Worm (Caenorhabditis elegans): ENCODE results near the gene K07F5.7.

The K07F5.7 gene

DNA sequence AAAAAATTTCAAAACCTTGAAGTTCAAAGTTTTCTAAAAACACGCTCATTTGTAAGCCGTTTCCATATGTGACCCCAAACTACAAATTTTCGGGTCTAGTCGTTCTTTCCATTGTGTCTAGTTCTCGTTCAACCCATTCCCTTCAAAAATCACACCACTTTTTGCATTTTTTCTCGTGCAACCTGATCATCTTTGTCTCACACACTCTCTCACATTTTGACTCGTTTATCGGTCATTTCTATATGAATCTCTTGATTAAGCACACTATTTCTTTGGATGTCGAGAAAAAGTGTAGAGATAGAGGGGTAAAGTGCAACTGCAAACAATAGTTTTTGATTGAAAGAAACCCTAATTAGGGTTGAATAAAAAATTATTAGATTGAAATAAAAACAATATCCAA lies 44.4 kb downstream of the K07F5.7 start (continued):
- TF ChIP-seq unc-62 (GFP tag; optimal IDR thresholded peaks at IDR 0.05) (no peak), sma-3 (GFP tag; optimal IDR thresholded peaks at IDR 0.05) (peak; percentile 60), sma-9 (GFP tag; optimal IDR thresholded peaks at IDR 0.05) (peak; percentile 88), sma-9 (tag; optimal IDR thresholded peaks at IDR 0.05) (no peak), nhr-12 (tag; optimal IDR thresholded peaks at IDR 0.05) (no peak), egl-27 (tag; optimal IDR thresholded peaks at IDR 0.05) (peak; percentile 22), alr-1 (tag; optimal IDR thresholded peaks at IDR 0.05) (no peak), nhr-77 (tag; optimal IDR thresholded peaks at IDR 0.05) (no peak), unc-39 (tag; optimal IDR thresholded peaks at IDR 0.05) (no peak), zag-1 (tag; optimal IDR thresholded peaks at IDR 0.05) (no peak), peb-1 (tag; optimal IDR thresholded peaks at IDR 0.05) (no peak), nhr-6 (tag; optimal IDR thresholded peaks at IDR 0.05) (peak; percentile 8), mdl-1 (tag; optimal IDR thresholded peaks at IDR 0.05) (peak in 1 of 2 experiments; percentile 28), ama-1 (optimal IDR thresholded peaks at IDR 0.05) (no peak), ztf-1 (GFP tag; conservative IDR thresholded peaks at IDR 0.05) (no peak), elt-3 (tag; optimal IDR thresholded peaks at IDR 0.05) (no peak), snpc-4 (tag; optimal IDR thresholded peaks at IDR 0.05) (no peak), mbf-1 (tag; optimal IDR thresholded peaks at IDR 0.05) (no peak), sem-4 (tag; optimal IDR thresholded peaks at IDR 0.05) (no peak)

DNA sequence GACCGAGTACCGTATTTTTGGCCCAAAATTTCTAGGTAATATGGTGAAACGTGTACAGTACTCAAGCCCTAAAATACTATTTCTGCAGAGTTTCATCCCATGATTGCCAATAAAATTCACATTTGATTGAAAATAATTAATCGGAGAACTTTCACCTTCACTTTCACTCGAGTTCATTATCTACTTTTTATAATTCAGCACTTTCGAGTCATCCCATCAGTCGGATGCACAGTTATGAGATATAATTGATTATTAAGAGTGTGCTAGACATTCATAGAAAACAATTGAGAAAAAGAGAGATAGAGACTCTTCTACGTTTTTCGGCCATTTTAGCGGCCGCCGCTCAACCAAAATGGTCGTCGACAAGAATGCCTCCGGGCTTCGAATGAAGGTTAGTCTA lies 45.3 kb downstream of the K07F5.7 start, which contains the start of gene fat-3:
Gene fat-3 (plus strand): TSS at position 313 of the 400 bp plus-strand sequence.
- TF ChIP-seq lin-39 (tag; optimal IDR thresholded peaks at IDR 0.05) (no peak), ztf-1 (GFP tag; conservative IDR thresholded peaks at IDR 0.05) (no peak), R02D3.7 (tag; optimal IDR thresholded peaks at IDR 0.05) (no peak), mab-5 (tag; optimal IDR thresholded peaks at IDR 0.05) (no peak), zag-1 (tag; optimal IDR thresholded peaks at IDR 0.05) (no peak), blmp-1 (tag; optimal IDR thresholded peaks at IDR 0.05; ENCODE audit: insufficient read depth) (peak; percentile 91), sma-3 (GFP tag; optimal IDR thresholded peaks at IDR 0.05) (no peak), nhr-23 (tag; optimal IDR thresholded peaks at IDR 0.05) (no peak), fos-1 (tag; optimal IDR thresholded peaks at IDR 0.05) (peak; percentile 72), nhr-10 (tag; optimal IDR thresholded peaks at IDR 0.05) (no peak), nhr-129 (tag; optimal IDR thresholded peaks at IDR 0.05) (no peak), crh-2 (tag; optimal IDR thresholded peaks at IDR 0.05) (peak; percentile 33), dmd-4 (tag; optimal IDR thresholded peaks at IDR 0.05) (no peak), elt-1 (tag; optimal IDR thresholded peaks at IDR 0.05) (no peak), mdl-1 (tag; optimal IDR thresholded peaks at IDR 0.05) (no peak), peb-1 (tag; optimal IDR thresholded peaks at IDR 0.05) (no peak), sma-9 (GFP tag; optimal IDR thresholded peaks at IDR 0.05) (peak; percentile 62), sma-9 (tag; optimal IDR thresholded peaks at IDR 0.05) (no peak), nhr-21 (tag; optimal IDR thresholded peaks at IDR 0.05) (no peak), ztf-4 (tag; optimal IDR thresholded peaks at IDR 0.05) (no peak), nhr-11 (tag; optimal IDR thresholded peaks at IDR 0.05) (no peak), C34F6.9 (tag; optimal IDR thresholded peaks at IDR 0.05) (peak; percentile 30), nhr-77 (tag; optimal IDR thresholded peaks at IDR 0.05) (no peak), sem-4 (tag; optimal IDR thresholded peaks at IDR 0.05) (no peak), lsy-2 (tag; optimal IDR thresholded peaks at IDR 0.05) (peak in 1 of 2 experiments; percentile 24), nhr-237 (tag; optimal IDR thresholded peaks at IDR 0.05) (no peak), nhr-25 (tag; optimal IDR thresholded peaks at IDR 0.05) (no peak), unc-39 (tag; optimal IDR thresholded peaks at IDR 0.05) (no peak), unc-55 (GFP tag; optimal IDR thresholded peaks at IDR 0.05) (no peak), mbf-1 (tag; optimal IDR thresholded peaks at IDR 0.05) (no peak), ama-1 (optimal IDR thresholded peaks at IDR 0.05) (no peak), elt-3 (tag; optimal IDR thresholded peaks at IDR 0.05) (no peak), alr-1 (tag; optimal IDR thresholded peaks at IDR 0.05) (no peak), ceh-82 (tag; optimal IDR thresholded peaks at IDR 0.05) (no peak), ZK546.5 (tag; optimal IDR thresholded peaks at IDR 0.05) (no peak), lin-11 (tag; optimal IDR thresholded peaks at IDR 0.05) (no peak), Y55F3AM.14 (GFP tag; optimal IDR thresholded peaks at IDR 0.05) (no peak), nhr-6 (tag; optimal IDR thresholded peaks at IDR 0.05) (no peak), nhr-12 (tag; optimal IDR thresholded peaks at IDR 0.05) (no peak), ztf-11 (tag; optimal IDR thresholded peaks at IDR 0.05) (no peak), snpc-4 (tag; optimal IDR thresholded peaks at IDR 0.05) (no peak), F13H6.1 (tag; optimal IDR thresholded peaks at IDR 0.05) (peak; percentile 1)
